Fruit fly (Drosophila melanogaster) whole organism, embryonic: Measurements from ENCODE around the gene CG9886.

Source experiments
- Bdp1 ChIP-seq: fragments of 200-800 bp; sonication (Bioruptor generic); optimal IDR thresholded peaks from 3 replicates; lab custom pipeline; 2016; ENCODE audit warnings: missing biosample characterization, missing genetic modification characterization
- CG10147 ChIP-seq: fragments of 200-800 bp; sonication (Bioruptor generic); optimal IDR thresholded peaks from 2 replicates; lab custom pipeline; 2019; ENCODE audit warnings: missing biosample characterization, mild to moderate bottlenecking, missing genetic modification characterization, moderate library complexity
- CG11456 ChIP-seq: fragments of 200-800 bp; sonication (Bioruptor generic); IDR thresholded peaks from 3 replicates; pipeline ENCODE4 v1.3.6; 2022; ENCODE audit warnings: missing biosample characterization, missing genetic modification characterization
- CG12071 ChIP-seq: fragments of 200-800 bp; sonication (Bioruptor generic); optimal IDR thresholded peaks from 3 replicates; lab custom pipeline; 2018; ENCODE audit warnings: missing biosample characterization, mild to moderate bottlenecking, missing genetic modification characterization
- CG12236 ChIP-seq: fragments of 200-800 bp; sonication (Bioruptor generic); optimal IDR thresholded peaks from 2 replicates; lab custom pipeline; 2016; ENCODE audit warnings: missing biosample characterization, missing genetic modification characterization
- CG13296 ChIP-seq: fragments of 200-800 bp; sonication (Bioruptor generic); optimal IDR thresholded peaks from 3 replicates; lab custom pipeline; 2018; ENCODE audit warnings: missing biosample characterization, mild to moderate bottlenecking, missing genetic modification characterization
- CG13424 ChIP-seq: fragments of 200-800 bp; sonication (Bioruptor generic); optimal IDR thresholded peaks from 2 replicates; lab custom pipeline; 2019; ENCODE audit warnings: missing biosample characterization, mild to moderate bottlenecking, missing genetic modification characterization, moderate library complexity
- CG13775 ChIP-seq: fragments of 200-800 bp; sonication (Bioruptor generic); optimal IDR thresholded peaks from 3 replicates; lab custom pipeline; 2017; ENCODE audit warnings: missing biosample characterization, mild to moderate bottlenecking, missing genetic modification characterization
- CG14441 ChIP-seq: fragments of 200-800 bp; sonication (Bioruptor generic); IDR thresholded peaks from 2 replicates; pipeline ENCODE4 v1.3.6; 2022; ENCODE audit warnings: missing biosample characterization, missing genetic modification characterization
- CG1602 ChIP-seq: fragments of 200-800 bp; sonication (Bioruptor generic); optimal IDR thresholded peaks from 3 replicates; lab custom pipeline; 2016; ENCODE audit warnings: missing biosample characterization, missing genetic modification characterization
- CG16863 ChIP-seq: fragments of 200-800 bp; sonication (Bioruptor generic); optimal IDR thresholded peaks from 3 replicates; lab custom pipeline; 2016; ENCODE audit warnings: missing biosample characterization, missing genetic modification characterization
- CG17612 ChIP-seq: fragments of 200-800 bp; sonication (Bioruptor generic); IDR thresholded peaks from 2 replicates; pipeline ENCODE4 v1.3.6; 2022; ENCODE audit warnings: missing biosample characterization, missing genetic modification characterization
- CG2116 ChIP-seq: fragments of 200-800 bp; sonication (Bioruptor generic); optimal IDR thresholded peaks from 3 replicates; lab custom pipeline; 2018; ENCODE audit warnings: missing biosample characterization, mild to moderate bottlenecking, missing genetic modification characterization
- CG3995 ChIP-seq: fragments of 200-800 bp; sonication (Bioruptor generic); optimal IDR thresholded peaks from 3 replicates; lab custom pipeline; 2016; ENCODE audit warnings: missing biosample characterization, missing genetic modification characterization
- CG6683 ChIP-seq: fragments of 200-800 bp; sonication (Bioruptor generic); optimal IDR thresholded peaks from 2 replicates; lab custom pipeline; 2017; ENCODE audit warnings: missing biosample characterization, mild to moderate bottlenecking, missing genetic modification characterization, missing genetic modification reagents
- CG7839 ChIP-seq: fragments of 200-800 bp; sonication (Bioruptor generic); optimal IDR thresholded peaks from 3 replicates; lab custom pipeline; 2018; ENCODE audit warnings: missing biosample characterization, mild to moderate bottlenecking, missing genetic modification characterization, moderate library complexity
- CG8388 ChIP-seq: fragments of 200-800 bp; sonication (Bioruptor generic); optimal IDR thresholded peaks from 2 replicates; lab custom pipeline; 2019; ENCODE audit warnings: missing biosample characterization, mild to moderate bottlenecking, missing genetic modification characterization, moderate library complexity
- CG9727 ChIP-seq: fragments of 200-800 bp; sonication (Bioruptor generic); optimal IDR thresholded peaks from 3 replicates; lab custom pipeline; 2017; ENCODE audit warnings: missing biosample characterization, mild to moderate bottlenecking, missing genetic modification characterization
- Camta ChIP-seq: fragments of 200-800 bp; sonication (Bioruptor generic); optimal IDR thresholded peaks from 2 replicates; lab custom pipeline; 2016; ENCODE audit warnings: missing biosample characterization, missing genetic modification characterization
- D ChIP-seq, 2 experiments: fragments of 200-800 bp in 1 of 2; fragments of >200 bp in 1 of 2; sonication (Bioruptor generic) in 1 of 2; optimal IDR thresholded peaks; 2 replicates in 1 of 2; 3 replicates in 1 of 2; lab custom pipeline; 2017; ENCODE audit warnings: mild to moderate bottlenecking in 1 of 2, missing biosample characterization in 1 of 2, missing genetic modification characterization in 1 of 2, missing genetic modification reagents in 1 of 2
- Fer2 ChIP-seq: fragments of 200-800 bp; sonication (Bioruptor generic); optimal IDR thresholded peaks from 2 replicates; lab custom pipeline; 2018; ENCODE audit warnings: missing biosample characterization, mild to moderate bottlenecking, missing genetic modification characterization, moderate library complexity
- Hand ChIP-seq: fragments of 200-800 bp; sonication (Bioruptor generic); optimal IDR thresholded peaks from 2 replicates; lab custom pipeline; 2017; ENCODE audit warnings: mild to moderate bottlenecking, missing biosample characterization, missing genetic modification reagents, missing genetic modification characterization
- Lhr ChIP-seq: fragments of 200-800 bp; sonication (Bioruptor generic); optimal IDR thresholded peaks from 3 replicates; lab custom pipeline; 2017; ENCODE audit warnings: mild to moderate bottlenecking, missing biosample characterization, missing genetic modification reagents, missing genetic modification characterization
- Lim3 ChIP-seq: fragments of 200-800 bp; sonication (Bioruptor generic); IDR thresholded peaks from 2 replicates; pipeline ENCODE4 v1.3.6; 2022; ENCODE audit warnings: missing biosample characterization, missing genetic modification characterization
- MESR4 ChIP-seq: fragments of 200-800 bp; sonication (Bioruptor generic); optimal IDR thresholded peaks from 2 replicates; lab custom pipeline; 2018; ENCODE audit warnings: missing biosample characterization, mild to moderate bottlenecking, missing genetic modification characterization, moderate library complexity
- Mes4 ChIP-seq: fragments of 200-800 bp; sonication (Bioruptor generic); optimal IDR thresholded peaks from 2 replicates; lab custom pipeline; 2016; ENCODE audit warnings: missing biosample characterization, missing genetic modification characterization
- Nf-YA ChIP-seq: fragments of 200-800 bp; sonication (Bioruptor generic); IDR thresholded peaks from 2 replicates; pipeline ENCODE4 v1.3.6; 2022; ENCODE audit warnings: missing biosample characterization, missing genetic modification characterization
- Nf-YC ChIP-seq: fragments of 200-800 bp; optimal IDR thresholded peaks from 3 replicates; lab custom pipeline; 2019; ENCODE audit warnings: missing biosample characterization, mild to moderate bottlenecking, missing genetic modification characterization, moderate library complexity
- Ptx1 ChIP-seq: fragments of 200-800 bp; sonication (Bioruptor generic); IDR thresholded peaks from 2 replicates; pipeline ENCODE4 v1.3.6; 2022; ENCODE audit warnings: missing biosample characterization, missing genetic modification characterization
- ash1 ChIP-seq: fragments of 200-800 bp; sonication (Bioruptor generic); optimal IDR thresholded peaks from 2 replicates; lab custom pipeline; 2018; ENCODE audit warnings: missing biosample characterization, mild to moderate bottlenecking, missing genetic modification characterization
- bigmax ChIP-seq: fragments of 200-800 bp; sonication (Bioruptor generic); optimal IDR thresholded peaks from 2 replicates; lab custom pipeline; 2018; ENCODE audit warnings: missing biosample characterization, mild to moderate bottlenecking, missing genetic modification characterization
- bsh ChIP-seq, 2 experiments: fragments of 200-800 bp; sonication (Bioruptor generic); optimal IDR thresholded peaks; 2 replicates each; lab custom pipeline; 2017 to 2018; ENCODE audit warnings: mild to moderate bottlenecking in 2 of 2, missing biosample characterization in 2 of 2, missing genetic modification characterization in 2 of 2, moderate library complexity in 1 of 2
- btn ChIP-seq: fragments of 200-800 bp; sonication (Bioruptor generic); optimal IDR thresholded peaks from 2 replicates; lab custom pipeline; 2016; ENCODE audit warnings: missing biosample characterization, missing genetic modification characterization
- caup ChIP-seq: fragments of 200-800 bp; sonication (Bioruptor generic); optimal IDR thresholded peaks from 3 replicates; lab custom pipeline; 2017; ENCODE audit warnings: missing biosample characterization, mild to moderate bottlenecking, missing genetic modification characterization, moderate library complexity; ENCODE audit not compliant: severe bottlenecking
- chn ChIP-seq: fragments of 200-800 bp; sonication (Bioruptor generic); optimal IDR thresholded peaks from 2 replicates; lab custom pipeline; 2016; ENCODE audit warnings: missing biosample characterization, missing genetic modification characterization
- en ChIP-seq: fragments of 200-800 bp; sonication (Bioruptor generic); optimal IDR thresholded peaks from 2 replicates; lab custom pipeline; 2016; ENCODE audit warnings: missing biosample characterization, missing genetic modification characterization
- ewg ChIP-seq: fragments of 200-800 bp; sonication (Bioruptor generic); optimal IDR thresholded peaks from 3 replicates; lab custom pipeline; 2017; ENCODE audit warnings: mild to moderate bottlenecking, missing biosample characterization, missing genetic modification reagents, missing genetic modification characterization
- gcm2 ChIP-seq: fragments of 200-800 bp; sonication (Bioruptor generic); optimal IDR thresholded peaks from 2 replicates; lab custom pipeline; 2016; ENCODE audit warnings: missing biosample characterization, missing genetic modification characterization
- hth ChIP-seq: fragments of >200 bp; optimal IDR thresholded peaks from 2 replicates; lab custom pipeline; 2017; ENCODE audit warnings: inconsistent platforms
- kni ChIP-seq: fragments of 200-800 bp; sonication (Bioruptor generic); optimal IDR thresholded peaks from 3 replicates; lab custom pipeline; 2017; ENCODE audit warnings: mild to moderate bottlenecking, missing biosample characterization, missing genetic modification reagents, missing genetic modification characterization
- oc ChIP-seq: fragments of 200-800 bp; sonication (Bioruptor generic); optimal IDR thresholded peaks from 2 replicates; lab custom pipeline; 2018; ENCODE audit warnings: missing biosample characterization, mild to moderate bottlenecking, missing genetic modification characterization, moderate library complexity
- otp ChIP-seq: fragments of 200-800 bp; sonication (Bioruptor generic); IDR thresholded peaks from 3 replicates; pipeline ENCODE4, ENCODE4 v1.3.6; 2022; ENCODE audit warnings: missing biosample characterization, missing genetic modification characterization
- psq ChIP-seq: fragments of 200-800 bp; sonication (Bioruptor generic); optimal IDR thresholded peaks from 2 replicates; lab custom pipeline; 2017; ENCODE audit warnings: missing biosample characterization, missing genetic modification characterization
- so ChIP-seq: fragments of 200-800 bp; sonication (Bioruptor generic); IDR thresholded peaks from 3 replicates; pipeline ENCODE4 v1.3.6; 2022; ENCODE audit warnings: missing biosample characterization, missing genetic modification characterization
- sob ChIP-seq: fragments of 200-800 bp; sonication (Bioruptor generic); IDR thresholded peaks from 2 replicates; pipeline ENCODE4 v1.3.6; 2022; ENCODE audit warnings: missing biosample characterization, missing genetic modification characterization
- stc ChIP-seq: fragments of 200-800 bp; sonication (Bioruptor generic); IDR thresholded peaks from 2 replicates; pipeline ENCODE4 v1.3.6; 2022; ENCODE audit warnings: missing biosample characterization, missing genetic modification characterization
- ttk ChIP-seq: fragments of 200-800 bp; sonication (Bioruptor generic); IDR thresholded peaks from 2 replicates; pipeline ENCODE4 v2.1.2; 2022; ENCODE audit warnings: missing biosample characterization, missing genetic modification characterization
- wek ChIP-seq: fragments of 200-800 bp; sonication (Bioruptor generic); optimal IDR thresholded peaks from 3 replicates; lab custom pipeline; 2018; ENCODE audit warnings: missing biosample characterization, mild to moderate bottlenecking, missing genetic modification characterization, moderate library complexity

Gene CG9886

DNA sequence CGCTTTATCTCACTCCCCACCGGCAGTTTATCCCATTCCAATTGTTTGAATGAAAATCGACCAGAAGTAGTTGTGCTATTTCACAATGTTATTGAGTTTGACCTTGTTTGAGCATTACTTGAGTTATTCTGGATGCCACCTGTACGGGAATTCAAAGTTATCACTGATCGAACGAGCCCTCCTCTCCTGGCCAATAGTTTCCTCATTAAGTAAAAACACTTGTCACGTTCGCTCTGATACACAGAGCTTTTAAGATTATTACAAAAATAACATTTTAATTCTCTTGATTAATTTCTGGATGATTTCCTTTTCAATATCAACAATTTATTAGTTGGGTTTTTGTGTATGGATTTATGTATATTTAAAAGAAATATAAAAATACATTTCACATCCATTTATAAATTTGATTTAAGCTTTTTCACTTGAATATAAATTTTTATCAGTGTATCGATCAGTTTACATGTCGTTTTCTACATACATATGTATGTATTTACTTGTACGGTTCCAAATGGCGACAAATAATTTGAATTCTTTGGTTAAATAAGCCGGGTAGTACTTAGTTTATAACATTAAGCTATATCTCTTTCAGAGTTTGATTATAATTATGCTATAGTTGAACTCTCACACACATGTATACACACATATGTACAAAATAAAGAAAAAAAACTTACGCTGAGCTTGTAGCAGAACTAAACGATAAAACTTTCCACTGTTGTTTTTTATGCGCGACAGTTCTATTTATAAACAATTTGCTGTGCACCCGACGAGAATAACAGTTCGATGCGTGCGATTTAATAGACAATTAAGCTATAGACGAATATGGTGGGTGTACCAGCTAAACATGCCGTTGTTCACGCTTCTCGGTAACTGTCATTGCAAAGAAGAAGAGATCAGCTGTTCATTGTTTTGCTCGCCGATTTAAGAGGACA lies 46.5 kb upstream of the CG9886 start, which contains the start of the genes CG3609 and CG15390 (continued):
- peak; percentile 72 for TF ChIP-seq MESR4 (GFP tag; lab: Kevin White, UChicago)
- peak; percentile 59 for TF ChIP-seq Nf-YA
- peak; percentile 77 for TF ChIP-seq btn (GFP tag; lab: Kevin White, UChicago)
- TF ChIP-seq so (GFP tag; lab: Robert Waterston, UW): no peak; the same call in 2 of the 3 replicates
- TF ChIP-seq gcm2 (GFP tag; lab: Kevin White, UChicago): peak; percentile 68
- TF ChIP-seq CG3995 (GFP tag; lab: Kevin White, UChicago): peak; percentile 31
- peak; percentile 62 for TF ChIP-seq CG12236 (GFP tag; lab: Kevin White, UChicago)
- peak; percentile 41 for TF ChIP-seq CG13775
- peak; percentile 67 for TF ChIP-seq Hand
- peak; percentile 83 for TF ChIP-seq caup (GFP tag; lab: Kevin White, UChicago)
- peak; percentile 72 for TF ChIP-seq CG13424
- TF ChIP-seq Lhr (GFP tag; lab: Kevin White, UChicago): no peak
- peak; percentile 50 for TF ChIP-seq stc
- peak; percentile 45 for TF ChIP-seq ewg (GFP tag; lab: Kevin White, UChicago)
- peak; percentile 41 for TF ChIP-seq kni (GFP tag; lab: Kevin White, UChicago)
- TF ChIP-seq en: peak; percentile 79
- TF ChIP-seq CG13296 (GFP tag; lab: Kevin White, UChicago): peak; percentile 64
- peak; percentile 31 for TF ChIP-seq CG8388 (GFP tag; lab: Kevin White, UChicago)
- peak; percentile 59 for TF ChIP-seq Nf-YC (tag; lab: Kevin White, UChicago)
- TF ChIP-seq CG7839: peak; percentile 64
- TF ChIP-seq CG14441 (GFP tag; lab: Robert Waterston, UW): peak; percentile 75
- no peak for TF ChIP-seq hth (lab: Kevin White, UChicago)
- peak; percentile 1 for TF ChIP-seq CG6683 (GFP tag; lab: Kevin White, UChicago)
- TF ChIP-seq D (optimal IDR thresholded peaks at IDR 0.05; lab: Kevin White, UChicago): no peak
- TF ChIP-seq D (GFP tag; optimal IDR thresholded peaks at IDR 0.05; lab: Kevin White, UChicago): peak; percentile 2
- TF ChIP-seq Fer2 (tag; lab: Kevin White, UChicago): peak; percentile 42
- TF ChIP-seq CG2116 (GFP tag; lab: Kevin White, UChicago): peak; percentile 46
- no peak for TF ChIP-seq bigmax (GFP tag; lab: Kevin White, UChicago)
- TF ChIP-seq bsh (GFP tag; optimal IDR thresholded peaks at IDR 0.05; lab: Kevin White, UChicago): peak; percentile 68 to 79
- peak; percentile 94 for TF ChIP-seq chn (GFP tag; lab: Kevin White, UChicago)
- peak; percentile 77 for TF ChIP-seq CG17612 (GFP tag; lab: Robert Waterston, UW)
- peak; percentile 89 for TF ChIP-seq sob (GFP tag; lab: Robert Waterston, UW)
- TF ChIP-seq Bdp1 (GFP tag; lab: Kevin White, UChicago): peak; percentile 51
- peak; percentile 77 for TF ChIP-seq CG12071
- TF ChIP-seq Mes4 (GFP tag; lab: Kevin White, UChicago): peak; percentile 82
- peak; percentile 12 for TF ChIP-seq psq (GFP tag; lab: Kevin White, UChicago)
- peak; percentile 57; the same call in 1 of the 2 replicates for TF ChIP-seq ttk (GFP tag; lab: Robert Waterston, UW)
- peak; percentile 69 for TF ChIP-seq wek (GFP tag; lab: Kevin White, UChicago)
- peak; percentile 54 for TF ChIP-seq CG9727 (GFP tag; lab: Kevin White, UChicago)
- peak; percentile 69 for TF ChIP-seq CG10147 (GFP tag; lab: Kevin White, UChicago)
- peak; percentile 96 for TF ChIP-seq CG11456 (GFP tag; lab: Robert Waterston, UW)
- TF ChIP-seq Ptx1 (GFP tag; lab: Robert Waterston, UW): peak; percentile 71
- TF ChIP-seq oc (tag; lab: Kevin White, UChicago): peak; percentile 58
- TF ChIP-seq CG1602 (GFP tag; lab: Kevin White, UChicago): peak; percentile 57
- TF ChIP-seq Lim3: no peak
- peak; percentile 86 for TF ChIP-seq ash1 (GFP tag; lab: Kevin White, UChicago)
- peak; percentile 92 for TF ChIP-seq otp
- TF ChIP-seq Camta: peak; percentile 67
- TF ChIP-seq CG16863 (GFP tag; lab: Kevin White, UChicago): peak; percentile 84
